Worm (Caenorhabditis elegans) whole organism, midembryonic: Measurements from ENCODE around the gene fipr-12.
A peak's percentile ranks its signal among the peaks of the same experiment; 100 is the strongest.

Experiments used
- T22C8.4 ChIP-seq: fragments of 200-800 bp; sonication (Bioruptor generic); IDR thresholded peaks from 2 replicates; pipeline ENCODE4 v1.3.6; 2022; ENCODE audit warnings: missing genetic modification characterization, missing compliant biosample characterization
- cog-1 ChIP-seq: sonication (generic microtip); optimal IDR thresholded peaks from 2 replicates; lab custom pipeline; 2016; ENCODE audit warnings: missing genetic modification characterization, missing compliant biosample characterization
- flt-1 ChIP-seq: fragments of 200-800 bp; sonication (Bioruptor generic); IDR thresholded peaks from 2 replicates; pipeline ENCODE4 v1.3.6; 2022; ENCODE audit warnings: missing genetic modification characterization, missing compliant biosample characterization
- klf-2 ChIP-seq: fragments of 200-800 bp; sonication (Bioruptor generic); conservative IDR thresholded peaks from 2 replicates; pipeline ENCODE4 v1.3.6; 2022; ENCODE audit warnings: missing genetic modification reagents, missing genetic modification characterization, missing compliant biosample characterization
- med-1 ChIP-seq: sonication (generic microtip); optimal IDR thresholded peaks from 2 replicates; lab custom pipeline; 2017; ENCODE audit warnings: missing genetic modification characterization, mild to moderate bottlenecking, missing compliant biosample characterization, antibody characterized with exemption, missing genetic modification reagents; ENCODE audit not compliant: insufficient read depth
- ref-1 ChIP-seq: fragments of 200-800 bp; sonication (Bioruptor generic); conservative IDR thresholded peaks from 2 replicates; pipeline ENCODE4 v1.3.6; 2022; ENCODE audit warnings: missing genetic modification reagents, missing genetic modification characterization, missing compliant biosample characterization
- tab-1 ChIP-seq: fragments of 200-800 bp; sonication (Bioruptor generic); IDR thresholded peaks from 2 replicates; pipeline ENCODE4 v1.3.6; 2022; ENCODE audit warnings: missing genetic modification characterization, missing compliant biosample characterization
- ztf-23 ChIP-seq: fragments of 200-800 bp; sonication (Bioruptor generic); IDR thresholded peaks from 2 replicates; pipeline ENCODE4 v1.3.6; 2022; ENCODE audit warnings: missing genetic modification reagents, missing genetic modification characterization, missing compliant biosample characterization
- ztf-29 ChIP-seq: fragments of 200-800 bp; sonication (Bioruptor generic); IDR thresholded peaks from 2 replicates; pipeline ENCODE4 v1.3.6; 2022; ENCODE audit warnings: missing genetic modification reagents, missing genetic modification characterization, missing compliant biosample characterization

fipr-12 gene

DNA sequence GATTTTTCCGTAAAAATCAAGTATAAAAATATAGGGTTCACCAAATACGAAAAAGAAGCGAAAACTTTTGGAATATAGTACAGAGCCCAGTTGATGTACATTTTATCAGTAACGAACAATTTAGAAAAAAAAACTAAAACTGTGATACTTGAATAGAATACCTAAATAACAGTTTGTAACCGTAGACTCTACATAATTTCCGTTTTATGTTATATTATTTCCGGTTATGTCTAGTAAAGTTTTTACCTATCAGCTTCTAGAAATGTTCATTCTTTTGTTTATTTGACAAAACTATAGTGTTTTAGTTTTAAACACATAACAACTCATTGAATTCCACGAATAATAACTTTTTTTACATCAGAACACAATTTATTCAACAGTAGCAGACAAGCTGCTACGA, 5.7 kb upstream of the fipr-12 start, which contains the start of gene srj-33:
srj-33 (minus strand) TSS at position 101 of the 400 bp plus-strand sequence.
- TF ChIP-seq tab-1 (GFP tag; lab: Robert Waterston, UW): no peak
- no peak for TF ChIP-seq flt-1
- no peak for TF ChIP-seq ztf-23 (GFP tag; lab: Robert Waterston, UW)
- no peak for TF ChIP-seq med-1
- TF ChIP-seq klf-2: no peak
- no peak for TF ChIP-seq ref-1 (GFP tag; lab: Robert Waterston, UW)
- no peak for TF ChIP-seq cog-1 (tag; lab: Kevin White, UChicago)
- TF ChIP-seq T22C8.4 (GFP tag; lab: Robert Waterston, UW): no peak
- no peak for TF ChIP-seq ztf-29 (GFP tag; lab: Robert Waterston, UW)

DNA sequence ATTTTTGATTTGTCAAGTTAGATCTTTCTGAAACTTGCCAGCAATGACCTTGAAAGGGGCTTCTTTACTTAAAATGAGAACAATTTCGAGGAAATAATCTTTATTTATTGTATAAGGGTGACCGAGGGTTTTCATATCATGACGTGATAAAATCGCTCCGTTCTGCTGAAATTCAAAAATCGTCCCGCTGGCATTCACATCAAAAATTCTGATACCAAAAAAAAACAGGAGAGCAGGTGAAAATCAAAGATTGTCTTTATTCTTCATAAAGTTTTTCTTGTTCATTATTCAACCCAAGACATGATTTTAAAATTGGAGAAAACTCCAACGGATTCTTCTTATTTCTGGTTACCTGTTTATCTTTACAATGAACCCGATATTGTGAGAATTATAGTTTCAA, 954 bp downstream of the fipr-12 start, which contains the start of gene sre-28:
sre-28 (plus strand) TSS at position 301 of the 400 bp plus-strand sequence.
- TF ChIP-seq tab-1 (GFP tag; lab: Robert Waterston, UW): no peak
- TF ChIP-seq klf-2: no peak
- no peak for TF ChIP-seq med-1
- no peak for TF ChIP-seq T22C8.4 (GFP tag; lab: Robert Waterston, UW)
- no peak for TF ChIP-seq ztf-23 (GFP tag; lab: Robert Waterston, UW)
- no peak for TF ChIP-seq ztf-29 (GFP tag; lab: Robert Waterston, UW)
- TF ChIP-seq cog-1 (tag; lab: Kevin White, UChicago): no peak
- no peak for TF ChIP-seq ref-1 (GFP tag; lab: Robert Waterston, UW)
- no peak for TF ChIP-seq flt-1

DNA sequence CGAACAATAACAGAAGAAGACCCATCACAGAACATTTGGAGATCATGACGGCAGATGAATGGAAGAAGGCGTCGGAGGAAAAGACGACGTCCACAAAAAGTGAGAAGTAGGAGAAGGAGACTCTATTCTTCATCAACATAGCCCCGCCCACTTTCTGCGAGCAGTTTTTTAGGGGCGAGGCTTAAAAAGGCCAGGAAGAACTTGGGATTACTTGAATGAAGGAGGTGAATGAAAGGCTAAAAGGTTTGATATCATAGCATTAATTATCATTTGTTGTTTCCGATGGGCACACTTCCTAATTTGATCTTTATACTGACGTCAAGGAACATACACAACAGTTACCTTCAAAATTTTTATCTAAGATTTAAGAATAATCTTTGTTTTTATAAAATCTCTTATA, 5.7 kb downstream of the fipr-12 start, which contains the start of gene nlp-58:
nlp-58 (minus strand) TSS at position 101 of the 400 bp plus-strand sequence.
- no peak for TF ChIP-seq ztf-29 (GFP tag; lab: Robert Waterston, UW)
- TF ChIP-seq tab-1 (GFP tag; lab: Robert Waterston, UW): no peak
- TF ChIP-seq flt-1: no peak
- TF ChIP-seq ztf-23 (GFP tag; lab: Robert Waterston, UW): no peak
- TF ChIP-seq klf-2: no peak
- no peak for TF ChIP-seq T22C8.4 (GFP tag; lab: Robert Waterston, UW)
- TF ChIP-seq med-1: no peak
- no peak for TF ChIP-seq cog-1 (tag; lab: Kevin White, UChicago)
- TF ChIP-seq ref-1 (GFP tag; lab: Robert Waterston, UW): no peak

DNA sequence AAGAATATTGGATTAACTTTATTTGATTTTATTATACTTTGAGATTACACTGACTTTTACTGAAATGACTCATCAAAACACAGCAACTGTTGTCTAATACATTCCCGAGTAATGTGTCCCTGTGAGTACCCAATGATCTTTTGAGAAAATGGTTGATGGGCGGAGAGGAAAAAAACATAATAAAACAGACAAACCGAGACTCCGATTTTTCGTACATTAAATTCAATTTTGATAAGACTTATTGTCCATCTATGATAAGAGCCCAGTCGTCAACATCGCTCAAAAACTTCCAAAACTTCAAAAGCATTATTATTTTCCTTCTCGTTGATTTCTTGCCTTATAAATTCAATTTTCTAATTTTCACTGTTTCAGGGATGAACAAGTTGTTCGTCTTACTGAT, 7.7 kb downstream of the fipr-12 start, which contains the start of gene ttr-46:
ttr-46 (plus strand) TSS at position 373 of the 400 bp plus-strand sequence.
- TF ChIP-seq tab-1 (GFP tag; lab: Robert Waterston, UW): no peak
- no peak for TF ChIP-seq klf-2
- no peak for TF ChIP-seq ref-1 (GFP tag; lab: Robert Waterston, UW)
- TF ChIP-seq ztf-29 (GFP tag; lab: Robert Waterston, UW): no peak
- TF ChIP-seq cog-1 (tag; lab: Kevin White, UChicago): no peak
- no peak for TF ChIP-seq flt-1
- no peak for TF ChIP-seq T22C8.4 (GFP tag; lab: Robert Waterston, UW)
- no peak for TF ChIP-seq ztf-23 (GFP tag; lab: Robert Waterston, UW)
- no peak for TF ChIP-seq med-1

DNA sequence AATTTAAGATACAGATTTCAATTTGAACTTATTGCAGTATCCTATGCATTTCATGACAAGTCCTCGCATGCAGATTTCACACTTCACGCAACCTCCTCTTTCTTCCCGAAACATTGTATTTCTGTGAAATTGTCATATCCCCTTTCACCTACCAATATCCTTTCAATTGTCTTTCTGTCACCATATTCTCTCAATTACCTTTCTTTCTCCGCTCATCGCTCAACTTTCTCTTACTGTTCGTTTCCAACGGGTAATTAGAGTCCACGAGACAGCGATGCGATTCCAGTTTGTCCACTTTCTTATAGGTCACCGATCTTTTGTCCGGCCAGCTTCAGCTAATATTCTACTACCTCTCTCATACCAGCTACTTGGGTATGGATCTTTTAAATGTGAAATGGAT, 9.3 kb downstream of the fipr-12 start, which contains the start of gene mam-5:
mam-5 (plus strand) TSS at position 304 of the 400 bp plus-strand sequence.
- TF ChIP-seq flt-1 (no peak), T22C8.4 (GFP tag; lab: Robert Waterston, UW) (no peak), klf-2 (no peak), ztf-29 (GFP tag; lab: Robert Waterston, UW) (no peak), tab-1 (GFP tag; lab: Robert Waterston, UW) (no peak), cog-1 (tag; lab: Kevin White, UChicago) (no peak), ztf-23 (GFP tag; lab: Robert Waterston, UW) (no peak), med-1 (no peak), ref-1 (GFP tag; lab: Robert Waterston, UW) (no peak)

DNA sequence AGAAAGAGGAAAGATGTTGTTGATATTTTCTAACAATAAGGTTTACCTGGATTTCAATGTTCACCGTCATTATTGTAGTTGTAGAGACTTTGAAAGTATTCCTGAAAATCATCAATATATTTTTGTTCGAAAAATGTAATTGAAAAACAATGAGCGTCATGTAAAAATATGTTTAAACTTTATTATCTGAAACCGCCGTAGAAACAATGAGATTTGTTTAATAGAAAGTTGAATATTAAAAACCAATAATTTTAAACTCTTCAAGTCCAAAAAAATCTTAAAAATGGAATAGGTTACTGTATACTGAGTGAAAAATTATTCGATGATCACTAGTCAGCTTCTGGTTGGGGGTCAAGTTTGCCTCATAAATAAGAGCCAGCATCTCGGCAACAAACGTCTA, 15.1 kb downstream of the fipr-12 start, which contains the start of gene anmt-3:
anmt-3 (minus strand) TSS at position 101 of the 400 bp plus-strand sequence.
- TF ChIP-seq ref-1 (GFP tag; lab: Robert Waterston, UW) (no peak), T22C8.4 (GFP tag; lab: Robert Waterston, UW) (no peak), cog-1 (tag; lab: Kevin White, UChicago) (no peak), flt-1 (no peak), ztf-23 (GFP tag; lab: Robert Waterston, UW) (no peak), med-1 (no peak), klf-2 (no peak), tab-1 (GFP tag; lab: Robert Waterston, UW) (no peak), ztf-29 (GFP tag; lab: Robert Waterston, UW) (no peak)

DNA sequence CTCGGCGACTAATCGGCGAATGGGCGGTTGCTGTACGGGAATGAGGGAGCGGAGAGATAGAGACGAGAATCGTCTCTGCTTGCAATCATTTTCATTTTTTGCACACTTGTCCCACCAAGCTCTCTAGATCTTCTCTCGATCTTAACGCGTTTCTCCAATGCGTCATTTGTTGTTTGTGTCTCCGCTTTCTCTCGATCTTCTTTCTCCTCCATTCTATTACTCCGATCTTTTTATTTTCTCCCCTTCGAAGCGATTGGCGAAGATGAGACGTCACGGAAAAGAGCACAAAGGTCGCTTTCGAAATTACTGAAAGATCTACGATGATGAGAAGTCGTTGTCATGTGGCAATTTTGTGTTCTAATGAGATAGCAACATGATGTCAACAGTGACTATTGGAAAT, 15.5 kb downstream of the fipr-12 start:
- no peak for TF ChIP-seq med-1
- no peak for TF ChIP-seq klf-2
- no peak for TF ChIP-seq ztf-23 (GFP tag; lab: Robert Waterston, UW)
- TF ChIP-seq ref-1 (GFP tag; lab: Robert Waterston, UW): no peak
- no peak for TF ChIP-seq tab-1 (GFP tag; lab: Robert Waterston, UW)
- TF ChIP-seq ztf-29 (GFP tag; lab: Robert Waterston, UW): no peak
- TF ChIP-seq flt-1: no peak
- no peak for TF ChIP-seq T22C8.4 (GFP tag; lab: Robert Waterston, UW)
- no peak for TF ChIP-seq cog-1 (tag; lab: Kevin White, UChicago)

DNA sequence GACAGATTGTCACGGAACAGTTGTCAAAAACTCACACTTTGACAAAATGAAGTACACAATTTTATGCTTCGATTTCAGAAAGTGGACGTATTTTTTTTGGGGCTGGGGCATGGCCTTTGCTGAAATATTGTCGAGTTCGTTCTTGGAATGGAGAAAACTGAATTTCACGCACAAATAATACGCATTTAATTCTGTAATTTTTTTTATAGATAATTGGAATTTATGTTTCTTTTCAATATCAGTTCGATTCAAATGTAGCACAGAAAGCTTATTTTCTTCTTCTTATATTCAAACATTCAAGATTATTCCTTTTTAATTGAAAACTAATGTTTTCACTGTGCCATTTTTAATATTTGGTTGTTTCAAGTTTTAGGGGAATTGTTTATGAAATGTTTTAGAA, 17.2 kb downstream of the fipr-12 start, which contains the start of gene T07C12.10:
T07C12.10 (minus strand) TSS at position 101 of the 400 bp plus-strand sequence.
- TF ChIP-seq tab-1 (GFP tag; lab: Robert Waterston, UW) (no peak), ref-1 (GFP tag; lab: Robert Waterston, UW) (no peak)

DNA sequence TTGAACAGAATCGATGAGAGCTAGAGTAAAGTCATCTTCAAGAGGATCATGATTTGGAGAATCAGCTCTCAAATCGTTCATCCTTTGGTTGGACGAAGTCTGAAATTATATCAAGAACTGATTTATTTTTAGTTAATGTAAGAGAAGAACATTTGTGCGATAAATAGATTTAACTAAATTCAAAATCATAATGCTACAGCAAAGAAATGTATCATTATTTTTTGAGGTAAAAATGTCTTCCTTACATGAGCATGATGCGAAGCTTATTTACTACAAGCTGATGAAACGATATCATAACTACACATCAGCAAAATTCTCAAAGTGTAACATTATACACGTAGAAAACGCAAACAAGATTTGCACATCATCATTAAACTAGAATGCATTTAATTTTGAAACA, 19.3 kb downstream of the fipr-12 start, which contains the start of gene madf-4:
madf-4 (minus strand) TSS at position 101 of the 400 bp plus-strand sequence.
- TF ChIP-seq ref-1 (GFP tag; lab: Robert Waterston, UW) (no peak), klf-2 (no peak), flt-1 (no peak)

DNA sequence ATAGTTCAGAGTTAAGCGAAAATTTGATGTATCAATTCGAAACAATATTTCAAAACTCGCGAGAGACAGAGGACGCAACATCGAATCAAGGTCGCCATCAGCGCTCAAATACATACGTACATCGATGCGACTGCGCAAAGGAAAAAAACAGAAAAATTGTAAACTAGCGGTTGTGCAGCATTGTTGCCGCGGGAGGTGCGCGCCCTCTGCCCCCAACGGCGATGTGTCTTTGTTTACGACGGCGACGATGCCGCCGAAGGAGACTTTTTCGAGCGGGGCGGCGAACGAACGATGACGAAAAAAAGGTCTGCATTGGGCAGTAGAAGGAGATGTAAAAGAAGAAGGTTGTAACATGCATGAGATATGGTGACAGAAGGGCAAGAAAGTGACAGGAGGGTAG, 19.8 kb downstream of the fipr-12 start:
- TF ChIP-seq flt-1 (0 out of 2 replicates have a peak, but pooled peaks have one; percentile 9), ztf-29 (GFP tag; lab: Robert Waterston, UW) (no peak)
